Worm (Caenorhabditis elegans) whole organism, young adult: Measurements from ENCODE around the gene C09B9.7.
A peak's percentile ranks its signal among the peaks of the same experiment; 100 is the strongest.

Source experiments
- B0019.2 ChIP-seq: fragments of 200-800 bp; sonication (Bioruptor generic); conservative IDR thresholded peaks from 2 replicates; pipeline ENCODE4 v1.3.6; 2022; ENCODE audit warnings: missing genetic modification reagents, missing genetic modification characterization, missing compliant biosample characterization
- B0336.3 ChIP-seq: fragments of 200-800 bp; sonication (Bioruptor generic); IDR thresholded peaks from 2 replicates; pipeline ENCODE4 v1.3.6; 2022; ENCODE audit warnings: missing genetic modification characterization, missing compliant biosample characterization
- C17E4.6 ChIP-seq: fragments of 200-800 bp; sonication (Bioruptor generic); IDR thresholded peaks from 2 replicates; pipeline ENCODE4 v1.3.6; 2022; ENCODE audit warnings: missing genetic modification reagents, missing genetic modification characterization, missing compliant biosample characterization
- F52B5.7 ChIP-seq: sonication (generic microtip); optimal IDR thresholded peaks from 2 replicates; lab custom pipeline; 2016; ENCODE audit warnings: mild to moderate bottlenecking, missing genetic modification characterization, missing compliant biosample characterization
- F57C9.4 ChIP-seq: sonication (generic microtip); optimal IDR thresholded peaks from 2 replicates; lab custom pipeline; 2017; ENCODE audit warnings: mild to moderate bottlenecking, missing genetic modification characterization, missing compliant biosample characterization
- K12H6.12 ChIP-seq: fragments of 200-800 bp; sonication (Bioruptor generic); optimal IDR thresholded peaks from 2 replicates; lab custom pipeline; 2018; ENCODE audit warnings: mild to moderate bottlenecking, missing genetic modification characterization, missing compliant biosample characterization
- ama-1 ChIP-seq, 3 experiments: fragments of 150-350 bp in 1 of 3; sonication (generic microtip) in 2 of 3; optimal IDR thresholded peaks; 2 replicates each; lab custom pipeline; 2014 to 2018; ENCODE audit warnings: missing biosample characterization in 2 of 3, missing genetic modification characterization in 2 of 3, missing genetic modification reagents in 2 of 3
- ceh-100 ChIP-seq: fragments of 200-800 bp; sonication (Bioruptor generic); IDR thresholded peaks from 2 replicates; pipeline ENCODE4 v1.3.6; 2022; ENCODE audit warnings: missing genetic modification reagents, missing genetic modification characterization, missing compliant biosample characterization
- ceh-40 ChIP-seq: fragments of 200-800 bp; sonication (Bioruptor generic); IDR thresholded peaks from 2 replicates; pipeline ENCODE4 v1.3.6; 2022; ENCODE audit warnings: missing genetic modification characterization, missing compliant biosample characterization
- ceh-79 ChIP-seq: sonication (generic microtip); optimal IDR thresholded peaks from 2 replicates; lab custom pipeline; 2017; ENCODE audit warnings: mild to moderate bottlenecking, missing genetic modification characterization, missing compliant biosample characterization
- chd-7 ChIP-seq: sonication (generic microtip); optimal IDR thresholded peaks from 2 replicates; lab custom pipeline; 2016; ENCODE audit warnings: mild to moderate bottlenecking, missing genetic modification characterization, moderate library complexity, missing compliant biosample characterization
- efl-1 ChIP-seq: fragments of 150-350 bp; optimal IDR thresholded peaks from 2 replicates; lab custom pipeline; 2014; ENCODE audit warnings: missing biosample characterization, missing genetic modification reagents, missing genetic modification characterization
- egl-18 ChIP-seq: fragments of 200-800 bp; sonication (Bioruptor generic); IDR thresholded peaks from 2 replicates; pipeline ENCODE4 v1.3.6; 2022; ENCODE audit warnings: missing genetic modification reagents, missing genetic modification characterization, missing compliant biosample characterization
- egl-44 ChIP-seq: fragments of 200-800 bp; sonication (Bioruptor generic); IDR thresholded peaks from 2 replicates; pipeline ENCODE4 v1.3.6; 2022; ENCODE audit warnings: missing genetic modification reagents, missing genetic modification characterization, missing compliant biosample characterization
- gei-17 ChIP-seq: fragments of 200-800 bp; sonication (Bioruptor generic); optimal IDR thresholded peaks from 2 replicates; lab custom pipeline; 2018; ENCODE audit warnings: mild to moderate bottlenecking, missing genetic modification characterization, missing compliant biosample characterization
- him-1 ChIP-seq: sonication (generic microtip); optimal IDR thresholded peaks from 2 replicates; lab custom pipeline; 2016; ENCODE audit warnings: missing genotype, missing genetic modification reagents, missing genetic modification characterization, missing compliant biosample characterization
- hmg-1.2 ChIP-seq: fragments of 200-800 bp; sonication (Bioruptor generic); IDR thresholded peaks from 2 replicates; pipeline ENCODE4 v1.3.6; 2022; ENCODE audit warnings: missing genetic modification reagents, missing genetic modification characterization, missing compliant biosample characterization
- hmg-20 ChIP-seq: fragments of 200-800 bp; sonication (Bioruptor generic); IDR thresholded peaks from 2 replicates; pipeline ENCODE4 v1.3.6; 2022; ENCODE audit warnings: missing genetic modification reagents, missing genetic modification characterization, missing compliant biosample characterization
- hsf-1 ChIP-seq: fragments of 200-800 bp; sonication (Bioruptor generic); IDR thresholded peaks from 2 replicates; pipeline ENCODE4 v1.3.6; 2022; ENCODE audit warnings: missing genetic modification reagents, missing genetic modification characterization, missing compliant biosample characterization
- lsl-1 ChIP-seq: fragments of 200-800 bp; sonication (Bioruptor generic); optimal IDR thresholded peaks from 2 replicates; lab custom pipeline; 2018; ENCODE audit warnings: mild to moderate bottlenecking, missing genetic modification characterization, moderate library complexity, missing compliant biosample characterization
- lsy-27 ChIP-seq: sonication (generic microtip); optimal IDR thresholded peaks from 2 replicates; lab custom pipeline; 2017; ENCODE audit warnings: missing genetic modification characterization, mild to moderate bottlenecking, missing compliant biosample characterization, antibody characterized with exemption, missing genotype, borderline replicate concordance; ENCODE audit not compliant: insufficient read depth
- nfyb-1 ChIP-seq: fragments of 200-800 bp; sonication (Bioruptor generic); IDR thresholded peaks from 2 replicates; pipeline ENCODE4 v1.3.6; 2022; ENCODE audit warnings: missing genetic modification reagents, missing genetic modification characterization, missing compliant biosample characterization
- nhr-179 ChIP-seq: sonication (generic microtip); optimal IDR thresholded peaks from 2 replicates; lab custom pipeline; 2016; ENCODE audit warnings: mild to moderate bottlenecking, missing genetic modification characterization, missing compliant biosample characterization
- rec-8 ChIP-seq, 2 experiments: sonication (generic microtip); optimal IDR thresholded peaks; 2 replicates each; lab custom pipeline; 2016; ENCODE audit warnings: mild to moderate bottlenecking in 2 of 2, missing genetic modification characterization in 2 of 2, missing genetic modification reagents in 2 of 2, missing genotype in 2 of 2, missing biosample characterization in 1 of 2, missing compliant biosample characterization in 1 of 2, moderate library complexity in 1 of 2
- repo-1 ChIP-seq: sonication (generic microtip); optimal IDR thresholded peaks from 2 replicates; lab custom pipeline; 2017; ENCODE audit warnings: mild to moderate bottlenecking, missing genetic modification characterization, missing compliant biosample characterization
- rpc-1 ChIP-seq, 2 experiments: fragments of 150-350 bp in 1 of 2; sonication (generic microtip) in 1 of 2; optimal IDR thresholded peaks; 2 replicates each; lab custom pipeline; 2014 to 2018; ENCODE audit warnings: missing biosample characterization in 1 of 2, missing genetic modification characterization in 1 of 2, missing genetic modification reagents in 1 of 2, missing genotype in 1 of 2
- snpc-1.1 ChIP-seq: sonication (generic microtip); optimal IDR thresholded peaks from 2 replicates; lab custom pipeline; 2017; ENCODE audit warnings: missing genetic modification characterization, mild to moderate bottlenecking, missing compliant biosample characterization, antibody characterized with exemption, moderate library complexity, missing genotype, missing genetic modification reagents; ENCODE audit not compliant: insufficient read depth
- snpc-3.4 ChIP-seq: sonication (generic microtip); optimal IDR thresholded peaks from 2 replicates; lab custom pipeline; 2017; ENCODE audit warnings: missing genetic modification characterization, mild to moderate bottlenecking, missing compliant biosample characterization, antibody characterized with exemption, moderate library complexity, missing genotype, missing genetic modification reagents
- snpc-4 ChIP-seq, 5 experiments: fragments of 150-350 bp in 1 of 5; sonication (generic microtip) in 4 of 5; optimal IDR thresholded peaks; 2 replicates each; lab custom pipeline; 2014 to 2018; ENCODE audit warnings: missing genetic modification characterization in 5 of 5, missing biosample characterization in 3 of 5, antibody characterized with exemption in 2 of 5, mild to moderate bottlenecking in 2 of 5, missing compliant biosample characterization in 2 of 5, missing genotype in 2 of 5, moderate library complexity in 2 of 5, missing genetic modification reagents in 1 of 5
- tlf-1 ChIP-seq: fragments of 200-800 bp; sonication (Bioruptor generic); optimal IDR thresholded peaks from 2 replicates; lab custom pipeline; 2018; ENCODE audit warnings: mild to moderate bottlenecking, missing genetic modification characterization, missing compliant biosample characterization
- xnd-1 ChIP-seq: sonication (generic microtip); optimal IDR thresholded peaks from 2 replicates; lab custom pipeline; 2016; ENCODE audit warnings: missing genotype, missing genetic modification reagents, missing genetic modification characterization, missing compliant biosample characterization
- ztf-22 ChIP-seq: fragments of 200-800 bp; sonication (Bioruptor generic); optimal IDR thresholded peaks from 2 replicates; lab custom pipeline; 2018; ENCODE audit warnings: mild to moderate bottlenecking, missing genetic modification characterization, moderate library complexity, missing compliant biosample characterization
- ztf-6 ChIP-seq: fragments of 200-800 bp; sonication (Bioruptor generic); IDR thresholded peaks from 2 replicates; pipeline ENCODE4 v1.3.6; 2022; ENCODE audit warnings: missing genetic modification reagents, missing genetic modification characterization, missing compliant biosample characterization

The C09B9.7 gene

ce11 chrIV:5103229-5103894 is 42.5 kb upstream of the C09B9.7 start, which contains the start of gene C02B10.3:
C02B10.3 (minus strand) TSS chrIV:5103279.
- no peak for TF ChIP-seq ceh-79 (tag; lab: Kevin White, UChicago)
- TF ChIP-seq snpc-3.4 (tag; lab: Kevin White, UChicago): no peak
- TF ChIP-seq snpc-1.1 (tag; lab: Kevin White, UChicago): no peak
- TF ChIP-seq ama-1 (optimal IDR thresholded peaks at IDR 0.05; lab: Kevin White, UChicago): no peak
- no peak for TF ChIP-seq ama-1 (GFP tag; optimal IDR thresholded peaks at IDR 0.05; lab: Kevin White, UChicago)
- TF ChIP-seq egl-18 (GFP tag; lab: Robert Waterston, UW): no peak
- TF ChIP-seq hmg-1.2 (GFP tag; lab: Robert Waterston, UW): peak; percentile 7; the same call in 1 of the 2 replicates
- no peak for TF ChIP-seq xnd-1 (tag; lab: Kevin White, UChicago)
- TF ChIP-seq repo-1 (tag; lab: Kevin White, UChicago): no peak
- TF ChIP-seq K12H6.12 (tag; lab: Kevin White, UChicago): peak; percentile 36

- no peak for TF ChIP-seq egl-44 (GFP tag; lab: Robert Waterston, UW)
- TF ChIP-seq F57C9.4 (tag; lab: Kevin White, UChicago): no peak
- TF ChIP-seq hsf-1: no peak
- no peak for TF ChIP-seq snpc-4 (GFP tag; optimal IDR thresholded peaks at IDR 0.05; lab: Kevin White, UChicago)
- TF ChIP-seq snpc-4 (tag; optimal IDR thresholded peaks at IDR 0.05; lab: Kevin White, UChicago): no peak
- no peak for TF ChIP-seq B0336.3 (GFP tag; lab: Robert Waterston, UW)
- no peak for TF ChIP-seq C17E4.6 (GFP tag; lab: Robert Waterston, UW)
Measured at ce11 chrIV:5101945-5102344, 41.1 kb upstream of the C09B9.7 start.

- TF ChIP-seq efl-1 (GFP tag; lab: Kevin White, UChicago) (no peak), K12H6.12 (tag; lab: Kevin White, UChicago) (peak; percentile 17), nfyb-1 (GFP tag; lab: Robert Waterston, UW) (0 out of 2 replicates have a peak, but pooled peaks have one; percentile 21), hmg-20 (GFP tag; lab: Robert Waterston, UW) (no peak), lsy-27 (tag; lab: Kevin White, UChicago) (no peak), snpc-3.4 (tag; lab: Kevin White, UChicago) (no peak)
- TF ChIP-seq, all 124 proteins: peak for 2
Measured at ce11 chrIV:5100145-5100544, 39.3 kb upstream of the C09B9.7 start.

ce11 chrIV:5093462-5093861 is 32.6 kb upstream of the C09B9.7 start:
- TF ChIP-seq snpc-3.4 (tag; lab: Kevin White, UChicago): no peak
- no peak for TF ChIP-seq ceh-100
- TF ChIP-seq B0019.2: no peak
- no peak for TF ChIP-seq lsl-1
- no peak for TF ChIP-seq tlf-1 (GFP tag; lab: Kevin White, UChicago)
- no peak for TF ChIP-seq gei-17 (GFP tag; lab: Kevin White, UChicago)
- no peak for TF ChIP-seq ztf-6 (GFP tag; lab: Robert Waterston, UW)
- TF ChIP-seq ceh-40 (GFP tag; lab: Robert Waterston, UW): no peak
- TF ChIP-seq him-1 (tag; lab: Kevin White, UChicago): no peak
- no peak for TF ChIP-seq nhr-179
- TF ChIP-seq rec-8 (tag; optimal IDR thresholded peaks at IDR 0.05; lab: Kevin White, UChicago): no peak
- TF ChIP-seq efl-1 (GFP tag; lab: Kevin White, UChicago): no peak
- no peak for TF ChIP-seq F52B5.7
- no peak for TF ChIP-seq rpc-1 (optimal IDR thresholded peaks at IDR 0.05; lab: Kevin White, UChicago)
- no peak for TF ChIP-seq rpc-1 (tag; optimal IDR thresholded peaks at IDR 0.05; lab: Kevin White, UChicago)
- no peak for TF ChIP-seq chd-7 (tag; lab: Kevin White, UChicago)
- no peak for TF ChIP-seq ztf-22 (GFP tag; lab: Kevin White, UChicago)
- TF ChIP-seq K12H6.12 (tag; lab: Kevin White, UChicago): no peak
